Worm (Caenorhabditis elegans): Measurements from ENCODE around the gene fbxa-224.

Gene fbxa-224

DNA sequence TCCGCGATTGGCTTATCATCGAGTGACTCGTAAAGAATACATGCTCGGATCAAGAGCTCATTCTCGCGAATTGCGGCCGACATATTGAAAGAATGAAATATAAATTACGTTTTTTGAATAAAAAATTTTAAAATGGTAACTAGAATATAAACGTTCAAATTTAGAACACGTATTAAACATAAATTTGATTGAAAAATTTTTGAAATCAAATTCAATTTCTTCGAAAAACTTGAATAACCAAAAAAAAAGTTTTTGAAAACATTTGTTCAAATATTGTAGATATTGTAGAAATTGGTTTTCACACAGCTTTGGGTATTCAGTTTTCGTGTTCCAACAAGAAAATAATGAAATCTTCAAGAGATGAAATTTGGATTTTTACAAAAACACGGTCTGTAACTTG is at the start of gene fbxa-224:
fbxa-224 (minus strand) TSS at position 101 of the 400 bp plus-strand sequence.
- TF ChIP-seq aly-1 (tag; optimal IDR thresholded peaks at IDR 0.05) (no peak), tra-4 (tag; optimal IDR thresholded peaks at IDR 0.05) (no peak), hnd-1 (tag; optimal IDR thresholded peaks at IDR 0.05) (no peak), flt-1 (GFP tag; IDR thresholded peaks at IDR 0.05) (no peak), ceh-36 (tag; optimal IDR thresholded peaks at IDR 0.05) (no peak), hmbx-1 (tag; optimal IDR thresholded peaks at IDR 0.05) (no peak), F13C5.2 (tag; optimal IDR thresholded peaks at IDR 0.05) (no peak), ets-7 (tag; optimal IDR thresholded peaks at IDR 0.05) (no peak), pes-1 (GFP tag; IDR thresholded peaks at IDR 0.05) (no peak), scrt-1 (GFP tag; IDR thresholded peaks at IDR 0.05) (no peak), B0310.2 (tag; optimal IDR thresholded peaks at IDR 0.05) (no peak), tbx-37 (GFP tag; conservative IDR thresholded peaks at IDR 0.05) (no peak), sea-1 (GFP tag; conservative IDR thresholded peaks at IDR 0.05) (no peak)

DNA sequence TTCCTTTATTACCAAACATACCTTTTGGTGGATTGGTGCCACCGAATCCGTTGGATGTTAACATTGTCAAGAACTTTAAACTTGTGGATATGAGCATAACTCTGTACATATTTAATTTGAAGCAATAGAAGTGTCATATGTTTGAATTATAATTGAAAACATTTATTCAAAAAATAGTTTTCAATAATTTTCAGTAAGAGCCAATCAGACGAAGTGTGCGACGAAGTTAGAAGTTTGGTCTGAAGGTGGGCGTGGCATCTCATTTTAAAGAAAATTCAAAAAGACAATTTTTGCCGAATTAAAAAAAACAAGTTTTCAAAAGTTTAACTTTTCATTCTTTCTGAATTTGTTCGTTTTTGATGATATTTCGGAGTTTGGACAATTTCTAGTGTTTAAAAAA is 46.9 kb upstream of the fbxa-224 start, which contains the start of gene syd-1:
syd-1 (minus strand) TSS at position 101 of the 400 bp plus-strand sequence.
- TF ChIP-seq ama-1 (optimal IDR thresholded peaks at IDR 0.05), result no peak
- TF ChIP-seq tbx-37 (GFP tag; conservative IDR thresholded peaks at IDR 0.05), result no peak
- TF ChIP-seq ceh-13 (GFP tag; optimal IDR thresholded peaks at IDR 0.05), result no peak
- TF ChIP-seq aly-1 (tag; optimal IDR thresholded peaks at IDR 0.05), result no peak
- no peak for TF ChIP-seq tra-4 (tag; optimal IDR thresholded peaks at IDR 0.05)
- TF ChIP-seq F13C5.2 (tag; optimal IDR thresholded peaks at IDR 0.05), result no peak
- no peak for TF ChIP-seq B0310.2 (tag; optimal IDR thresholded peaks at IDR 0.05)
- TF ChIP-seq hmbx-1 (tag; optimal IDR thresholded peaks at IDR 0.05), result no peak
- TF ChIP-seq scrt-1 (GFP tag; IDR thresholded peaks at IDR 0.05), result no peak
- TF ChIP-seq ets-7 (tag; optimal IDR thresholded peaks at IDR 0.05), result no peak
- no peak for TF ChIP-seq pes-1 (GFP tag; IDR thresholded peaks at IDR 0.05)
- TF ChIP-seq ceh-36 (tag; optimal IDR thresholded peaks at IDR 0.05), result no peak
- TF ChIP-seq hnd-1 (tag; optimal IDR thresholded peaks at IDR 0.05), result no peak
- TF ChIP-seq hmg-4 (GFP tag; optimal IDR thresholded peaks at IDR 0.05), result no peak
- no peak for TF ChIP-seq tbx-11 (GFP tag; IDR thresholded peaks at IDR 0.05)
- TF ChIP-seq sea-1 (GFP tag; conservative IDR thresholded peaks at IDR 0.05), result no peak
- no peak for TF ChIP-seq flt-1 (GFP tag; IDR thresholded peaks at IDR 0.05)

DNA sequence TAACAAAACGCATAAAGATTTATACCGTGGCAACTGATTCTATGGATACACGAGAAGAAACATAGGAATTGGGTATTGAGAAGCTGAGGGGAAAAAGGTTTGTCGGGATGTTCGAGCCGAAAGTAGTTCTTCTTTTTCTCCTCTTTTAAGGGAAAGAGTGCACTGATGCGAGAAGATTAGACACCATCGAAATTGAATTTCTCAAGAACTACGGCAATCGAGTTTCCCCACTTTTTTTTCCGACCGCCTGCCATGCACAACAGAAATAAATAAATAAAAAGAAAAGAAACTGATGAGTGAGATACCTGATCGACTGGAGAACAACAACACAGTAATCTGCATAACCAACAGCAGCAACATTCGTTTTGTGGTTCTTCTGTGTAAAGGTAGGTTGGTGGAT is 46.3 kb upstream of the fbxa-224 start:
- TF ChIP-seq ets-7 (tag; optimal IDR thresholded peaks at IDR 0.05) (no peak), aly-1 (tag; optimal IDR thresholded peaks at IDR 0.05) (no peak), scrt-1 (GFP tag; IDR thresholded peaks at IDR 0.05) (no peak), hnd-1 (tag; optimal IDR thresholded peaks at IDR 0.05) (no peak), tra-4 (tag; optimal IDR thresholded peaks at IDR 0.05) (no peak), ama-1 (optimal IDR thresholded peaks at IDR 0.05) (no peak), pes-1 (GFP tag; IDR thresholded peaks at IDR 0.05) (no peak), ceh-13 (GFP tag; optimal IDR thresholded peaks at IDR 0.05) (no peak), tbx-37 (GFP tag; conservative IDR thresholded peaks at IDR 0.05) (no peak), hmg-4 (GFP tag; optimal IDR thresholded peaks at IDR 0.05) (no peak), tbx-11 (GFP tag; IDR thresholded peaks at IDR 0.05) (no peak), B0310.2 (tag; optimal IDR thresholded peaks at IDR 0.05) (no peak), flt-1 (GFP tag; IDR thresholded peaks at IDR 0.05) (no peak), F13C5.2 (tag; optimal IDR thresholded peaks at IDR 0.05) (no peak), sea-1 (GFP tag; conservative IDR thresholded peaks at IDR 0.05) (no peak), hmbx-1 (tag; optimal IDR thresholded peaks at IDR 0.05) (no peak), ceh-36 (tag; optimal IDR thresholded peaks at IDR 0.05) (no peak)

DNA sequence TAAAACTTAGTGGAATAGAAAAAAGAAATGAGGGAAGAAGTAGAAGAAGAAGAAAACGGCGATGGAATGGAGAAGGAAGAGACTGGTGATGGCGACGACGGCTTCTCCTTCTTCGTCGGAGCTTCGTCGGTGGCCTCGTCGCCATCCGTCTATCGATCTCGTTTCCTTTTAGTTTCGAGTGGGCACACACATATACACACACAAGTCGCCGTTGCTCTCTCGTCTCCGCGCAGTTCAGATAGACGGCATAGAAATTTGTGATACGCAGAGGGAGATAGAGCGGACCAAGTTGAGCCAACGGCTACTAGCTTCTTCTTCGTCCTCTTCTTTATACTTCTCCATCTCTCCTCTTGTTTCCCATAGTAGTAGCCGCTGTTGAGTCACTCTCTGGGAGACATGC is 45.3 kb upstream of the fbxa-224 start:
- TF ChIP-seq F13C5.2 (tag; optimal IDR thresholded peaks at IDR 0.05), result no peak
- 0 out of 2 replicates have a peak, but pooled peaks have one; percentile 28 for TF ChIP-seq scrt-1 (GFP tag; IDR thresholded peaks at IDR 0.05)
- no peak for TF ChIP-seq tbx-11 (GFP tag; IDR thresholded peaks at IDR 0.05)
- TF ChIP-seq hmg-4 (GFP tag; optimal IDR thresholded peaks at IDR 0.05), result peak; percentile 26

DNA sequence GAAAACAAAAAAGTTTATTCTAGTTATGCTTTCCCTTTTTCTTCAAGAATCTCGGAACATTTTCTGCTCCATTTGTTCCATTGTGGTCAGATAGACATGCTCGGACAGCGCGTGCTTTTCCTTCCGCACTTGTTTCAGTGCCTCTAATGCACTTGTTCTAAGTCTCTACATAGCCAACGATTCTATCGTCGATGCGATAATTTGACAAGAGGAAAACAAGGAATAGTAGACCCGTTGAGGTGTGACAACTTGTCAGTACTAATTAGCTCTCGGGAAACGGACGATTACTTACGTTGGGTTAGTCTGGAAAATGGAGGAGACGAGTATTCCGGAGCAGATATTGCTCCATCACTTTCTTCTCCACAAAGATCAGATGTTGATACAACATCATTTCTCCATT is 40.4 kb upstream of the fbxa-224 start:
- no peak for TF ChIP-seq hmg-4 (GFP tag; optimal IDR thresholded peaks at IDR 0.05)
- no peak for TF ChIP-seq ets-7 (tag; optimal IDR thresholded peaks at IDR 0.05)
- TF ChIP-seq F13C5.2 (tag; optimal IDR thresholded peaks at IDR 0.05), result no peak
- TF ChIP-seq tbx-11 (GFP tag; IDR thresholded peaks at IDR 0.05), result no peak
- TF ChIP-seq flt-1 (GFP tag; IDR thresholded peaks at IDR 0.05), result no peak
- no peak for TF ChIP-seq pes-1 (GFP tag; IDR thresholded peaks at IDR 0.05)
- TF ChIP-seq scrt-1 (GFP tag; IDR thresholded peaks at IDR 0.05), result no peak
- no peak for TF ChIP-seq aly-1 (tag; optimal IDR thresholded peaks at IDR 0.05)
- no peak for TF ChIP-seq B0310.2 (tag; optimal IDR thresholded peaks at IDR 0.05)
- TF ChIP-seq hnd-1 (tag; optimal IDR thresholded peaks at IDR 0.05), result no peak

DNA sequence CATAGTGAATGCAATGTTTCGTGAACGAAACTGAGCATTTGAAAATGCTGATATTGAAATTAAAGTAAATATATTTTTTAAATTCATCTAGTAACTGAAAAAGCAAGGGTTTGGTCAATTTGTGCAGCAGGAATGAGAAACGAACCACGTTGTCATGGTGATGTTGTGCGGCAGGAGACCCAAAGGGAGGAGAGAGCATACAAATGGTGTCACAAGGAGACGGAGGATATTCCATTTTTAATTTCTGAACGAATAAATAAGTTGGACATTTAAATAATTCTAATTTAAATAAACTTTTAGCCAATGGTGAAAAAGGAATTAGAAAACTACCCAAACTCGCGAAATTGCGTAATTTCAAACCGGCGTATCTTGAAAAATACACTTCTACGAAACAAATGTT is 35.6 kb upstream of the fbxa-224 start, which contains the start of gene mks-3:
mks-3 (minus strand) TSS at position 101 of the 400 bp plus-strand sequence.
- TF ChIP-seq pes-1 (GFP tag; IDR thresholded peaks at IDR 0.05), result no peak
- no peak for TF ChIP-seq tra-4 (tag; optimal IDR thresholded peaks at IDR 0.05)
- no peak for TF ChIP-seq hmg-4 (GFP tag; optimal IDR thresholded peaks at IDR 0.05)
- TF ChIP-seq hmbx-1 (tag; optimal IDR thresholded peaks at IDR 0.05), result no peak
- TF ChIP-seq B0310.2 (tag; optimal IDR thresholded peaks at IDR 0.05), result no peak
- TF ChIP-seq ceh-13 (GFP tag; optimal IDR thresholded peaks at IDR 0.05), result no peak
- no peak for TF ChIP-seq ets-7 (tag; optimal IDR thresholded peaks at IDR 0.05)
- no peak for TF ChIP-seq hnd-1 (tag; optimal IDR thresholded peaks at IDR 0.05)
- no peak for TF ChIP-seq ceh-36 (tag; optimal IDR thresholded peaks at IDR 0.05)
- TF ChIP-seq sea-1 (GFP tag; conservative IDR thresholded peaks at IDR 0.05), result no peak
- no peak for TF ChIP-seq tbx-11 (GFP tag; IDR thresholded peaks at IDR 0.05)
- TF ChIP-seq F13C5.2 (tag; optimal IDR thresholded peaks at IDR 0.05), result no peak
- TF ChIP-seq tbx-37 (GFP tag; conservative IDR thresholded peaks at IDR 0.05), result no peak

DNA sequence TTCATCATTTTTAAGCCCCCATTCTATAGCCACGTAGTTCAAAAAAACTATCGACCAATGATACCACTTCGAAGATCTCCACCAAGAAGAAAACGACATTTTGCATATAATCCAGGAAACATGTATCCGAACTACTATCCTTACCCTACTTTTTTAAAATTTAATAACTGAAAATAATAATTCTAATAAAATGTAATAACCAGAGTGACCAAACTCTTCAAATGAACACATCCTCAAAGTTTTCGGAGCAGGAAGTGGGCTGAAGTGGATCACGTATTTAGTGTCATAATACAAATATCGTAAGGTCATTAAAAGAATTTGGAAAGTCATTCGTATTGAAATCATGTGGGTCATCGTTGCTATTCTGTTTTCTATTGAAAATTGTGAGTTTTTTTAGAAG is 29.5 kb upstream of the fbxa-224 start, which contains the start of gene F35D2.6:
F35D2.6 (plus strand) TSS at position 301 of the 400 bp plus-strand sequence.
- TF ChIP-seq aly-1 (tag; optimal IDR thresholded peaks at IDR 0.05) (no peak), F13C5.2 (tag; optimal IDR thresholded peaks at IDR 0.05) (no peak), ets-7 (tag; optimal IDR thresholded peaks at IDR 0.05) (no peak)

DNA sequence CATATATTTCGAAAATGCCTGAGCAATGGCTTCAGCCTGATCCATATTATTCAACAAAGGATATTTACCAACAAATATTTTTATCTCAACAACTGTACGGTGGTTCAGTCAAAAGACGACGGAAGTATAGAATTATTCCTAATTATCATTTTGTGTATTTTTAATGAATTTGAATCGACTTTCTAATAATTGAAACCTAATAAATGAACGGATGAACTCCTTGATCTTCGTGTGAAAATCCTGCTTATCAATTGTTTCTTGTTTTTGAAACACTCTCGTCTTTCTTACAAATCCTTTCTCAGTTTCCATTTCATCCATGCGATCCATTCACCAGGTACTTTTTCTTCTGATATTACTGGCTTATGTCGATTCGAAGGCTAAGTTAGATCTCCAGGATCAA is 27.7 kb upstream of the fbxa-224 start, which contains the start of gene F35D2.1:
F35D2.1 (plus strand) TSS at position 301 of the 400 bp plus-strand sequence.
- TF ChIP-seq ets-7 (tag; optimal IDR thresholded peaks at IDR 0.05), result no peak
- TF ChIP-seq flt-1 (GFP tag; IDR thresholded peaks at IDR 0.05), result no peak
- no peak for TF ChIP-seq tbx-11 (GFP tag; IDR thresholded peaks at IDR 0.05)
- no peak for TF ChIP-seq scrt-1 (GFP tag; IDR thresholded peaks at IDR 0.05)
- no peak for TF ChIP-seq hmbx-1 (tag; optimal IDR thresholded peaks at IDR 0.05)
- TF ChIP-seq ama-1 (optimal IDR thresholded peaks at IDR 0.05), result no peak

All from whole organism, early embryonic.